Fruit fly (Drosophila melanogaster): ENCODE results near the gene Eip75B.
A peak's percentile ranks its signal among the peaks of the same experiment; 100 is the strongest.

Gene Eip75B

DNA sequence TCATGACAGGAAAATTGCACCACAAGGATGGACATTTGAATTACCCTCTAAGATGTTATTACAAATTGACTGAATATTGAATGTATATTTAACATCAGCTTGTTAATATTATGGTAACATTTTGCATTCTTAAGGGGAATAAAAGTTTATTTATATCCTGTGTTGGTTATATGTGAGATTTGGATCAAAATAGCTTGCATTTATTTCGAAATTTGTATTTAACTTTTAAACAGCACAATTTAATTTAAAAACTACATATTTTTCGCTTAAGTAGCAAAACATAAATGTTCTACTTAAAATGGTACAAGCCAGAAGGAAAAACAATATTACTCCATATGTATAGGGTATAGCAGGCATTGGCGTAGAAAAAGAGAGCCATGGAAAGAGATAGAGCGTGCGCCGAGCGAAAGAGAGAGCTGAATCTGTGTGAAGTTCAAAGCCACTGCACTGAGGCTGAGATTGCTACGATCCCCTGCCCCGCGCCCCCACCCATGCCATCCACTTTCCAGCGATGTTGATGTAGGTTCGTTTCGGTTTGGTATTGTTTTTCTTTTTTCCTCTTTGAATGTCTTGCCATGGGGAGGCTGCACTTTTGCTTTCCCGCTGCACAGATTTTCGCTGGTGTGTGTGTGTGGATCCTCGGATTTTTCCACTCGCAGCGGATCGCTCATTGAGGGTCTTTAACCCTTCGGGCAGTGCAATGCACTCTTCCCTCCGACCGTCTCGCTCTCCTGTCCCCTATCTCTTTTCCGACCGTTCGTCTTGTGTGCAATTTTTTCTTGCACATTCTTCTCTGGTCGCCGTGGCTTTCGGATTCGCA, 59.2 kb downstream of the Eip75B start:
- TF ChIP-seq Dif (GFP tag; optimal IDR thresholded peaks at IDR 0.05; ENCODE audit: partially characterized antibody) (peak; percentile 48), Abd-B (GFP tag; optimal IDR thresholded peaks at IDR 0.05) (no peak), CG9705 (GFP tag; optimal IDR thresholded peaks at IDR 0.05) (peak; percentile 7), ey (GFP tag; optimal IDR thresholded peaks at IDR 0.05) (peak; percentile 75), foxo (GFP tag; optimal IDR thresholded peaks at IDR 0.05) (peak in 1 of 2 experiments; percentile 66), psq (GFP tag; optimal IDR thresholded peaks at IDR 0.05) (peak; percentile 50), HLH106 (tag; optimal IDR thresholded peaks at IDR 0.05) (peak; percentile 59), rgr (GFP tag; optimal IDR thresholded peaks at IDR 0.05) (peak; percentile 31), woc (GFP tag; optimal IDR thresholded peaks at IDR 0.05) (peak; percentile 75), tai (GFP tag; optimal IDR thresholded peaks at IDR 0.05) (peak; percentile 39), lola (GFP tag; optimal IDR thresholded peaks at IDR 0.05) (no peak), brk (GFP tag; optimal IDR thresholded peaks at IDR 0.05) (peak; percentile 65), Rel (GFP tag; optimal IDR thresholded peaks at IDR 0.05) (no peak), Rel (tag; optimal IDR thresholded peaks at IDR 0.05) (peak; percentile 75), CrebA (GFP tag; optimal IDR thresholded peaks at IDR 0.05; ENCODE audit: borderline replicate concordance) (no peak), Sp1 (GFP tag; optimal IDR thresholded peaks at IDR 0.05) (peak; percentile 63), dmrt93B (GFP tag; optimal IDR thresholded peaks at IDR 0.05) (peak; percentile 37), Jra (GFP tag; optimal IDR thresholded peaks at IDR 0.05) (peak; percentile 36), fru (GFP tag; optimal IDR thresholded peaks at IDR 0.05) (peak; percentile 75), sv (GFP tag; optimal IDR thresholded peaks at IDR 0.05) (peak; percentile 76), br (GFP tag; optimal IDR thresholded peaks at IDR 0.05) (peak; percentile 35), OdsH (GFP tag; optimal IDR thresholded peaks at IDR 0.05) (peak; percentile 27), jim (GFP tag; optimal IDR thresholded peaks at IDR 0.05) (no peak), h (GFP tag; optimal IDR thresholded peaks at IDR 0.05) (peak; percentile 66), CG32264 (GFP tag; optimal IDR thresholded peaks at IDR 0.05) (no peak), Hnf4 (GFP tag; optimal IDR thresholded peaks at IDR 0.05) (peak; percentile 59), usp (GFP tag; optimal IDR thresholded peaks at IDR 0.05) (no peak)

- TF ChIP-seq Hnf4 (GFP tag; optimal IDR thresholded peaks at IDR 0.05): no peak
- no peak for TF ChIP-seq Rel (GFP tag; optimal IDR thresholded peaks at IDR 0.05)
- TF ChIP-seq Rel (tag; optimal IDR thresholded peaks at IDR 0.05): peak; percentile 79
- no peak for TF ChIP-seq Jra (GFP tag; optimal IDR thresholded peaks at IDR 0.05)
- TF ChIP-seq woc (GFP tag; optimal IDR thresholded peaks at IDR 0.05): no peak
- no peak for TF ChIP-seq sage (GFP tag; optimal IDR thresholded peaks at IDR 0.05)
Observed at dm6 chr3L:18004544-18005054, 59.9 kb downstream of the Eip75B start.

DNA sequence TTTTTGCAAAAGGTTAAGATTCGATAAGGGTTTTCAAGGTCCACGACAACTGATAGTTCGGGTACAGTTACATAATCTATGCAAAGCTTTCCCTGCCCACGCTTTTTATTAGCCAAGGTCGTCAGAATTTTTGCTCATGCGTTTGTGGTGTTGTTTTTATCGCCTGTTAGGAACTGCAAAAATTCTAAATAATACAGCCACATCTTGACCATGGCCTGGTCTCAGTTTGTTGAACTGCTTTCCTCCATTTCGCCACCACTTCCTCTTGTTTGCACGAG, 60.7 kb downstream of the Eip75B start:
- TF ChIP-seq CG9705 (GFP tag; optimal IDR thresholded peaks at IDR 0.05) (no peak), Abd-B (GFP tag; optimal IDR thresholded peaks at IDR 0.05) (no peak), Rel (GFP tag; optimal IDR thresholded peaks at IDR 0.05) (no peak), Rel (tag; optimal IDR thresholded peaks at IDR 0.05) (no peak), br (GFP tag; optimal IDR thresholded peaks at IDR 0.05) (no peak), sv (GFP tag; optimal IDR thresholded peaks at IDR 0.05) (no peak), jim (GFP tag; optimal IDR thresholded peaks at IDR 0.05) (no peak), Dfd (GFP tag; optimal IDR thresholded peaks at IDR 0.05) (no peak), ey (GFP tag; optimal IDR thresholded peaks at IDR 0.05) (no peak), pan (optimal IDR thresholded peaks at IDR 0.05) (no peak), h (GFP tag; optimal IDR thresholded peaks at IDR 0.05) (no peak), CG32264 (GFP tag; optimal IDR thresholded peaks at IDR 0.05) (no peak), dl (GFP tag; optimal IDR thresholded peaks at IDR 0.05; ENCODE audit: insufficient read depth in 1 of 2, partially characterized antibody in 2 of 2) (no peak), usp (GFP tag; optimal IDR thresholded peaks at IDR 0.05) (no peak), Hr78 (GFP tag; optimal IDR thresholded peaks at IDR 0.05) (no peak), N (GFP tag; optimal IDR thresholded peaks at IDR 0.05) (no peak), Hnf4 (GFP tag; optimal IDR thresholded peaks at IDR 0.05) (no peak)
